Fruit fly (Drosophila melanogaster) whole organism, wandering third instar larva: Measurements from ENCODE around the gene JMJD7.

ENCODE experiments used
- Abd-B ChIP-seq: fragments of >200 bp; optimal IDR thresholded peaks from 2 replicates; lab custom pipeline; 2017; ENCODE audit warnings: missing biosample characterization, missing genetic modification characterization
- CG32264 ChIP-seq: fragments of 200-800 bp; sonication (Bioruptor generic); optimal IDR thresholded peaks from 2 replicates; lab custom pipeline; 2016; ENCODE audit warnings: missing biosample characterization, missing genetic modification characterization
- CG9705 ChIP-seq: fragments of 200-800 bp; sonication (Bioruptor generic); optimal IDR thresholded peaks from 2 replicates; lab custom pipeline; 2018; ENCODE audit warnings: missing biosample characterization, mild to moderate bottlenecking, missing genetic modification characterization
- CrebA ChIP-seq: fragments of 200-800 bp; sonication (Bioruptor generic); optimal IDR thresholded peaks from 2 replicates; lab custom pipeline; 2016; ENCODE audit warnings: missing biosample characterization, mild to moderate bottlenecking, missing genetic modification characterization, borderline replicate concordance
- Dfd ChIP-seq: fragments of >200 bp; optimal IDR thresholded peaks from 2 replicates; lab custom pipeline; 2017; ENCODE audit warnings: missing biosample characterization, missing genetic modification characterization
- Dif ChIP-seq: fragments of 200-275, 200-300 bp; sonication (Bioruptor generic); optimal IDR thresholded peaks from 2 replicates; lab custom pipeline; 2018; ENCODE audit warnings: missing biosample characterization, missing genetic modification characterization; ENCODE audit not compliant: partially characterized antibody
- GATAd ChIP-seq: sonication (Bioruptor generic); optimal IDR thresholded peaks from 2 replicates; lab custom pipeline; 2016; ENCODE audit warnings: missing biosample characterization, missing genetic modification characterization
- HLH106 ChIP-seq: fragments of 200-800 bp; optimal IDR thresholded peaks from 3 replicates; lab custom pipeline; 2019; ENCODE audit warnings: missing biosample characterization, mild to moderate bottlenecking, missing genetic modification characterization, moderate library complexity
- Hnf4 ChIP-seq: fragments of 200-800 bp; sonication (Bioruptor generic); optimal IDR thresholded peaks from 2 replicates; lab custom pipeline; 2016; ENCODE audit warnings: missing biosample characterization, mild to moderate bottlenecking, missing genetic modification characterization
- Hr78 ChIP-seq: fragments of >200 bp; optimal IDR thresholded peaks from 2 replicates; lab custom pipeline; 2017; ENCODE audit warnings: missing biosample characterization, missing genetic modification characterization
- Hr83 ChIP-seq: fragments of 200-300 bp; sonication (Bioruptor generic); optimal IDR thresholded peaks from 2 replicates; lab custom pipeline; 2016; ENCODE audit warnings: missing biosample characterization, mild to moderate bottlenecking, missing genetic modification characterization, moderate library complexity; ENCODE audit not compliant: poor library complexity, severe bottlenecking
- Jra ChIP-seq: sonication (Bioruptor generic); optimal IDR thresholded peaks from 2 replicates; lab custom pipeline; 2016; ENCODE audit warnings: missing biosample characterization, missing genetic modification characterization
- Mio ChIP-seq: sonication (Bioruptor generic); optimal IDR thresholded peaks from 2 replicates; lab custom pipeline; 2016; ENCODE audit warnings: missing biosample characterization, missing genetic modification characterization
- Myc ChIP-seq: fragments of >200 bp; optimal IDR thresholded peaks from 2 replicates; lab custom pipeline; 2017
- N ChIP-seq: fragments of >200 bp; optimal IDR thresholded peaks from 2 replicates; lab custom pipeline; 2018; ENCODE audit warnings: missing biosample characterization, missing external identifiers, missing genetic modification characterization
- OdsH ChIP-seq: fragments of 200-800 bp; sonication (Bioruptor generic); optimal IDR thresholded peaks from 2 replicates; lab custom pipeline; 2016; ENCODE audit warnings: missing biosample characterization, mild to moderate bottlenecking, missing genetic modification characterization
- Rel ChIP-seq, 2 experiments: fragments of 200-800 bp; sonication (Bioruptor generic) in 1 of 2; optimal IDR thresholded peaks; 2 replicates in 1 of 2; 3 replicates in 1 of 2; lab custom pipeline; 2016 to 2019; ENCODE audit warnings: mild to moderate bottlenecking in 2 of 2, missing biosample characterization in 2 of 2, missing genetic modification characterization in 2 of 2, moderate library complexity in 1 of 2
- Sp1 ChIP-seq: fragments of 200-800 bp; sonication (Bioruptor generic); optimal IDR thresholded peaks from 3 replicates; lab custom pipeline; 2019; ENCODE audit warnings: missing biosample characterization, mild to moderate bottlenecking, missing genetic modification characterization, moderate library complexity
- Vsx2 ChIP-seq: fragments of 200-300, 225-300 bp; sonication (Bioruptor generic); optimal IDR thresholded peaks from 2 replicates; lab custom pipeline; 2018; ENCODE audit warnings: missing biosample characterization, missing genetic modification characterization; ENCODE audit not compliant: partially characterized antibody
- br ChIP-seq: fragments of 200-800 bp; sonication (Bioruptor generic); optimal IDR thresholded peaks from 2 replicates; lab custom pipeline; 2016; ENCODE audit warnings: missing biosample characterization, missing genetic modification characterization
- brk ChIP-seq: fragments of 200-800 bp; sonication (Bioruptor generic); optimal IDR thresholded peaks from 2 replicates; lab custom pipeline; 2016; ENCODE audit warnings: missing biosample characterization, mild to moderate bottlenecking, missing genetic modification characterization
- dl ChIP-seq, 2 experiments: fragments of 175-275, 200-275 bp in 1 of 2; fragments of 200-275 bp in 1 of 2; sonication (Bioruptor generic); optimal IDR thresholded peaks; lab custom pipeline; 2018; ENCODE audit warnings: mild to moderate bottlenecking in 2 of 2, missing biosample characterization in 2 of 2, missing genetic modification characterization in 2 of 2, moderate library complexity in 2 of 2; ENCODE audit not compliant: partially characterized antibody in 2 of 2, insufficient read depth in 1 of 2
- dmrt93B ChIP-seq: fragments of 200-800 bp; sonication (Bioruptor generic); optimal IDR thresholded peaks from 2 replicates; lab custom pipeline; 2018; ENCODE audit warnings: missing biosample characterization, mild to moderate bottlenecking, missing genetic modification characterization
- dsf ChIP-seq: sonication (Bioruptor generic); optimal IDR thresholded peaks from 2 replicates; lab custom pipeline; 2016; ENCODE audit warnings: missing biosample characterization, missing genetic modification characterization, borderline replicate concordance
- ey ChIP-seq: fragments of 200-800 bp; sonication (Bioruptor generic); optimal IDR thresholded peaks from 2 replicates; lab custom pipeline; 2016; ENCODE audit warnings: missing biosample characterization, missing genetic modification characterization
- foxo ChIP-seq, 2 experiments: fragments of 200-800 bp; sonication (Bioruptor generic); optimal IDR thresholded peaks; 2 replicates in 1 of 2; 3 replicates in 1 of 2; lab custom pipeline; 2016 to 2017; ENCODE audit warnings: missing biosample characterization in 2 of 2, missing genetic modification characterization in 2 of 2
- fru ChIP-seq: fragments of 200-800 bp; sonication (Bioruptor generic); optimal IDR thresholded peaks from 3 replicates; lab custom pipeline; 2016; ENCODE audit warnings: missing biosample characterization, mild to moderate bottlenecking, missing genetic modification characterization
- h ChIP-seq: fragments of 200-800 bp; sonication (Bioruptor generic); optimal IDR thresholded peaks from 3 replicates; lab custom pipeline; 2016; ENCODE audit warnings: missing biosample characterization, mild to moderate bottlenecking, missing genetic modification characterization
- jim ChIP-seq: fragments of 175-275, 200-325 bp; sonication (Bioruptor generic); optimal IDR thresholded peaks from 2 replicates; lab custom pipeline; 2016; ENCODE audit warnings: missing biosample characterization, mild to moderate bottlenecking, missing genetic modification characterization
- lola ChIP-seq: fragments of >200 bp; optimal IDR thresholded peaks from 2 replicates; lab custom pipeline; 2017; ENCODE audit warnings: missing biosample characterization, missing genetic modification characterization
- pan ChIP-seq: fragments of >200 bp; optimal IDR thresholded peaks from 2 replicates; lab custom pipeline; 2017
- psq ChIP-seq: fragments of 200-800 bp; sonication (Bioruptor generic); optimal IDR thresholded peaks from 3 replicates; lab custom pipeline; 2017; ENCODE audit warnings: missing biosample characterization, mild to moderate bottlenecking, missing genetic modification characterization, moderate library complexity
- rgr ChIP-seq: fragments of 200-800 bp; sonication (Bioruptor generic); optimal IDR thresholded peaks from 3 replicates; lab custom pipeline; 2016; ENCODE audit warnings: missing biosample characterization, mild to moderate bottlenecking, missing genetic modification characterization
- sage ChIP-seq: fragments of 200-800 bp; sonication (Bioruptor generic); optimal IDR thresholded peaks from 2 replicates; lab custom pipeline; 2016; ENCODE audit warnings: missing biosample characterization, mild to moderate bottlenecking, missing genetic modification characterization
- sv ChIP-seq: fragments of 200-800 bp; sonication (Bioruptor generic); optimal IDR thresholded peaks from 3 replicates; lab custom pipeline; 2016; ENCODE audit warnings: missing biosample characterization, missing genetic modification characterization
- tai ChIP-seq: sonication (Bioruptor generic); optimal IDR thresholded peaks from 2 replicates; lab custom pipeline; 2016; ENCODE audit warnings: missing biosample characterization, missing genetic modification characterization
- usp ChIP-seq: fragments of >200 bp; optimal IDR thresholded peaks from 2 replicates; lab custom pipeline; 2017; ENCODE audit warnings: missing biosample characterization, missing genetic modification characterization
- woc ChIP-seq: sonication (Bioruptor generic); optimal IDR thresholded peaks from 2 replicates; lab custom pipeline; 2016; ENCODE audit warnings: missing biosample characterization, mild to moderate bottlenecking, missing genetic modification characterization

Gene JMJD7

dm6 chr3L:13477453-13478184 lies 27.5 kb upstream of the JMJD7 start, which contains the start of gene stv:
TSS of gene stv (plus strand) at chr3L:13477541.
- TF ChIP-seq h (GFP tag; lab: Kevin White, UChicago) (peak; percentile 12), ey (GFP tag; lab: Kevin White, UChicago) (no peak), Rel (GFP tag; optimal IDR thresholded peaks at IDR 0.05; lab: Kevin White, UChicago) (no peak), Rel (tag; optimal IDR thresholded peaks at IDR 0.05; lab: Kevin White, UChicago) (peak; percentile 66), jim (GFP tag; lab: Kevin White, UChicago) (peak; percentile 73), Jra (no peak), Dfd (GFP tag; lab: Kevin White, UChicago) (peak; percentile 72), Myc (lab: Kevin White, UChicago) (no peak), HLH106 (tag; lab: Kevin White, UChicago) (peak; percentile 2)

- TF ChIP-seq CrebA (GFP tag; lab: Kevin White, UChicago) (no peak), woc (GFP tag; lab: Kevin White, UChicago) (peak; percentile 58), br (GFP tag; lab: Kevin White, UChicago) (peak; percentile 83), rgr (GFP tag; lab: Kevin White, UChicago) (peak; percentile 90), Hnf4 (GFP tag; lab: Kevin White, UChicago) (peak; percentile 68), brk (GFP tag; lab: Kevin White, UChicago) (peak; percentile 71), jim (GFP tag; lab: Kevin White, UChicago) (no peak), sage (GFP tag; lab: Kevin White, UChicago) (peak; percentile 34), dsf (GFP tag; lab: Kevin White, UChicago) (no peak), OdsH (GFP tag; lab: Kevin White, UChicago) (peak; percentile 94), Jra (no peak), foxo (GFP tag; optimal IDR thresholded peaks at IDR 0.05; lab: Kevin White, UChicago) (peak in 1 of 2 experiments; percentile 91), Myc (lab: Kevin White, UChicago) (no peak), h (GFP tag; lab: Kevin White, UChicago) (peak; percentile 93), sv (peak; percentile 77), dl (GFP tag; optimal IDR thresholded peaks at IDR 0.05; lab: Kevin White, UChicago; ENCODE audit: insufficient read depth in 1 of 2, partially characterized antibody in 2 of 2) (peak; percentile 91 to 95), dmrt93B (GFP tag; lab: Kevin White, UChicago) (peak; percentile 80), usp (GFP tag; lab: Kevin White, UChicago) (no peak), Mio (no peak), Sp1 (GFP tag; lab: Kevin White, UChicago) (peak; percentile 86), CG32264 (GFP tag; lab: Kevin White, UChicago) (peak; percentile 47), GATAd (GFP tag; lab: Kevin White, UChicago) (no peak), lola (GFP tag; lab: Kevin White, UChicago) (no peak), Abd-B (GFP tag; lab: Kevin White, UChicago) (no peak), Vsx2 (GFP tag; lab: Kevin White, UChicago) (peak; percentile 91), HLH106 (tag; lab: Kevin White, UChicago) (peak; percentile 86), ey (GFP tag; lab: Kevin White, UChicago) (peak; percentile 88), pan (no peak), fru (peak; percentile 90), CG9705 (GFP tag; lab: Kevin White, UChicago) (no peak), Rel (GFP tag; optimal IDR thresholded peaks at IDR 0.05; lab: Kevin White, UChicago) (no peak), Rel (tag; optimal IDR thresholded peaks at IDR 0.05; lab: Kevin White, UChicago) (no peak), tai (no peak), Hr83 (GFP tag; lab: Kevin White, UChicago) (peak; percentile 59), N (GFP tag; lab: Kevin White, UChicago) (no peak), psq (peak; percentile 87), Dif (GFP tag; lab: Kevin White, UChicago) (peak; percentile 97), Hr78 (GFP tag; lab: Kevin White, UChicago) (no peak), Dfd (GFP tag; lab: Kevin White, UChicago) (no peak)
- TF ChIP-seq, all 38 proteins: peak for 21
These were observed 26.7 kb upstream of the JMJD7 start for dm6 chr3L:13476566-13477452.
